Worm (Caenorhabditis elegans) whole organism, L4 larva: ENCODE measurements around the gene twk-22.
A peak's percentile ranks its signal among the peaks of the same experiment; 100 is the strongest.

Experiments used
- D1046.2 ChIP-seq: fragments of 200-800 bp; sonication (Bioruptor generic); IDR thresholded peaks from 2 replicates; pipeline ENCODE4 v1.3.6; 2022; ENCODE audit warnings: missing genetic modification characterization, missing compliant biosample characterization
- F26F4.8 ChIP-seq: fragments of 200-800 bp; sonication (Bioruptor generic); conservative IDR thresholded peaks from 2 replicates; pipeline ENCODE4 v1.3.6; 2022; ENCODE audit warnings: missing genetic modification characterization, missing compliant biosample characterization
- F49E8.2 ChIP-seq: sonication (generic microtip); optimal IDR thresholded peaks from 2 replicates; lab custom pipeline; 2016; ENCODE audit warnings: missing compliant biosample characterization, mild to moderate bottlenecking, missing genetic modification characterization, borderline replicate concordance
- T20F7.1 ChIP-seq: fragments of 200-800 bp; sonication (Bioruptor generic); optimal IDR thresholded peaks from 2 replicates; lab custom pipeline; 2018; ENCODE audit warnings: mild to moderate bottlenecking, missing genetic modification characterization, missing compliant biosample characterization
- Y48G9A.11 ChIP-seq: fragments of 200-800 bp; sonication (Bioruptor generic); IDR thresholded peaks from 2 replicates; pipeline ENCODE4 v1.3.6; 2022; ENCODE audit warnings: missing genetic modification reagents, missing genetic modification characterization, missing compliant biosample characterization
- Y5F2A.4 ChIP-seq: fragments of 200-800 bp; sonication (Bioruptor generic); optimal IDR thresholded peaks from 2 replicates; lab custom pipeline; 2018; ENCODE audit warnings: mild to moderate bottlenecking, missing genetic modification characterization, missing compliant biosample characterization
- Y75B8A.6 ChIP-seq: fragments of 200-800 bp; sonication (Bioruptor generic); IDR thresholded peaks from 2 replicates; pipeline ENCODE4 v1.3.6; 2022; ENCODE audit warnings: missing genetic modification reagents, missing genetic modification characterization, missing compliant biosample characterization
- ZK337.2 ChIP-seq: fragments of 200-800 bp; sonication (Bioruptor generic); IDR thresholded peaks from 2 replicates; pipeline ENCODE4 v1.3.6; 2022; ENCODE audit warnings: missing genetic modification reagents, missing genetic modification characterization, missing compliant biosample characterization
- ZK546.5 ChIP-seq, 2 experiments: sonication (generic microtip); optimal IDR thresholded peaks; 2 replicates each; lab custom pipeline; 2017; ENCODE audit warnings: missing biosample characterization in 2 of 2, missing genetic modification characterization in 2 of 2
- ama-1 ChIP-seq: fragments of 150-350 bp; optimal IDR thresholded peaks from 2 replicates; lab custom pipeline; 2014; ENCODE audit warnings: inconsistent platforms, mixed read lengths
- ceh-20 ChIP-seq: fragments of 200-800 bp; sonication (Bioruptor generic); IDR thresholded peaks from 2 replicates; pipeline ENCODE4 v1.3.6; 2022; ENCODE audit warnings: missing genetic modification reagents, missing genetic modification characterization, missing compliant biosample characterization
- ceh-28 ChIP-seq: fragments of 150-350 bp; optimal IDR thresholded peaks from 2 replicates; lab custom pipeline; 2014; ENCODE audit warnings: missing biosample characterization, missing genetic modification reagents, missing genetic modification characterization
- ceh-32 ChIP-seq: sonication (generic microtip); optimal IDR thresholded peaks from 2 replicates; lab custom pipeline; 2016; ENCODE audit warnings: mild to moderate bottlenecking, missing genetic modification characterization, missing compliant biosample characterization; ENCODE audit not compliant: poor library complexity
- ceh-44 ChIP-seq: fragments of 200-800 bp; sonication (Bioruptor generic); IDR thresholded peaks from 2 replicates; pipeline ENCODE4 v1.3.6; 2022; ENCODE audit warnings: missing genetic modification reagents, missing genetic modification characterization, missing compliant biosample characterization
- ctbp-1 ChIP-seq: fragments of 200-800 bp; sonication (Bioruptor generic); IDR thresholded peaks from 2 replicates; pipeline ENCODE4 v1.3.6; 2022; ENCODE audit warnings: missing genetic modification reagents, missing genetic modification characterization, missing compliant biosample characterization
- daf-12 ChIP-seq: fragments of 150-350 bp; optimal IDR thresholded peaks from 2 replicates; lab custom pipeline; 2014; ENCODE audit warnings: missing biosample characterization, missing genetic modification reagents, missing genetic modification characterization
- daf-19 ChIP-seq: fragments of 200-800 bp; sonication (Bioruptor generic); conservative IDR thresholded peaks from 2 replicates; pipeline ENCODE4 v1.3.6; 2022; ENCODE audit warnings: missing genetic modification characterization, missing compliant biosample characterization
- dmd-9 ChIP-seq: fragments of 200-800 bp; sonication (Bioruptor generic); IDR thresholded peaks from 2 replicates; pipeline ENCODE4 v1.3.6; 2022; ENCODE audit warnings: missing genetic modification reagents, missing genetic modification characterization, missing compliant biosample characterization
- dpl-1 ChIP-seq: fragments of 150-350 bp; optimal IDR thresholded peaks from 2 replicates; lab custom pipeline; 2014; ENCODE audit warnings: missing biosample characterization, missing genetic modification reagents, missing genetic modification characterization
- duxl-1 ChIP-seq: sonication (generic microtip); optimal IDR thresholded peaks from 2 replicates; lab custom pipeline; 2016; ENCODE audit warnings: mild to moderate bottlenecking, missing genetic modification characterization, moderate library complexity, missing compliant biosample characterization; ENCODE audit not compliant: poor library complexity
- egl-27 ChIP-seq: sonication (generic microtip); optimal IDR thresholded peaks from 3 replicates; lab custom pipeline; 2017; ENCODE audit warnings: missing biosample characterization, missing genetic modification reagents, missing genetic modification characterization
- egl-43 ChIP-seq: fragments of 200-800 bp; sonication (Bioruptor generic); IDR thresholded peaks from 2 replicates; pipeline ENCODE4 v1.3.6; 2022; ENCODE audit warnings: missing genetic modification reagents, missing genetic modification characterization, missing compliant biosample characterization
- fos-1 ChIP-seq: fragments of 150-350 bp; optimal IDR thresholded peaks from 2 replicates; lab custom pipeline; 2014; ENCODE audit warnings: missing biosample characterization, missing genetic modification characterization
- hif-1 ChIP-seq, 2 experiments: sonication (generic microtip); optimal IDR thresholded peaks; 2 replicates each; lab custom pipeline; 2016 to 2017; ENCODE audit warnings: missing compliant biosample characterization in 2 of 2, missing genetic modification characterization in 2 of 2, missing genetic modification reagents in 2 of 2, missing genotype in 2 of 2, mild to moderate bottlenecking in 1 of 2
- hlh-11 ChIP-seq: fragments of 200-800 bp; sonication (Bioruptor generic); optimal IDR thresholded peaks from 2 replicates; lab custom pipeline; 2018; ENCODE audit warnings: mild to moderate bottlenecking, missing genetic modification characterization, missing compliant biosample characterization
- hmg-1.1 ChIP-seq: fragments of 200-800 bp; sonication (Bioruptor generic); IDR thresholded peaks from 2 replicates; pipeline ENCODE4 v1.3.6; 2022; ENCODE audit warnings: missing genetic modification reagents, missing genetic modification characterization, missing compliant biosample characterization
- jun-1 ChIP-seq: fragments of 150-350 bp; optimal IDR thresholded peaks from 2 replicates; lab custom pipeline; 2014; ENCODE audit warnings: missing biosample characterization, missing genetic modification reagents, missing genetic modification characterization
- lin-1 ChIP-seq: fragments of 200-800 bp; sonication (Bioruptor generic); IDR thresholded peaks from 2 replicates; pipeline ENCODE4 v1.3.6; 2022; ENCODE audit warnings: missing genetic modification reagents, missing genetic modification characterization, missing compliant biosample characterization
- lin-15B ChIP-seq: fragments of 150-350 bp; sonication (generic microtip); optimal IDR thresholded peaks from 3 replicates; lab custom pipeline; 2014; ENCODE audit warnings: missing biosample characterization, missing genetic modification characterization
- lin-38 ChIP-seq: fragments of 200-800 bp; sonication (Bioruptor generic); IDR thresholded peaks from 2 replicates; pipeline ENCODE4 v1.3.6; 2022; ENCODE audit warnings: missing genetic modification reagents, missing genetic modification characterization, missing compliant biosample characterization
- lin-39 ChIP-seq: fragments of 150-350 bp; optimal IDR thresholded peaks from 2 replicates; lab custom pipeline; 2014; ENCODE audit warnings: missing biosample characterization, missing genetic modification reagents, missing genetic modification characterization
- madf-5 ChIP-seq, 2 experiments: fragments of 200-800 bp; sonication (Bioruptor generic); IDR thresholded peaks; 2 replicates each; pipeline ENCODE4 v1.3.6; 2022; ENCODE audit warnings: missing compliant biosample characterization in 2 of 2, missing genetic modification characterization in 2 of 2
- madf-9 ChIP-seq: fragments of 200-800 bp; sonication (Bioruptor generic); conservative IDR thresholded peaks from 2 replicates; pipeline ENCODE4 v1.3.6; 2022; ENCODE audit warnings: missing genetic modification reagents, missing genetic modification characterization, missing compliant biosample characterization
- mep-1 ChIP-seq: fragments of 150-350 bp; sonication (generic microtip); optimal IDR thresholded peaks from 3 replicates; lab custom pipeline; 2014; ENCODE audit warnings: missing biosample characterization, missing genetic modification characterization
- mes-2 ChIP-seq: sonication (generic microtip); optimal IDR thresholded peaks from 2 replicates; lab custom pipeline; 2016; ENCODE audit warnings: missing genotype, mild to moderate bottlenecking, missing genetic modification characterization, missing compliant biosample characterization; ENCODE audit not compliant: poor library complexity, severe bottlenecking
- nhr-25 ChIP-seq: sonication (generic microtip); optimal IDR thresholded peaks from 2 replicates; lab custom pipeline; 2017; ENCODE audit warnings: missing genetic modification characterization, mild to moderate bottlenecking, missing compliant biosample characterization, antibody characterized with exemption, moderate library complexity, borderline replicate concordance; ENCODE audit not compliant: insufficient read depth
- nhr-28 ChIP-seq: fragments of 150-350 bp; optimal IDR thresholded peaks from 2 replicates; lab custom pipeline; 2014; ENCODE audit warnings: missing biosample characterization, missing genetic modification characterization
- nhr-41 ChIP-seq: fragments of 200-800 bp; sonication (Bioruptor generic); IDR thresholded peaks from 2 replicates; pipeline ENCODE4 v1.3.6; 2022; ENCODE audit warnings: missing genetic modification reagents, missing genetic modification characterization, missing compliant biosample characterization
- nhr-42 ChIP-seq: fragments of 200-800 bp; sonication (Bioruptor generic); IDR thresholded peaks from 2 replicates; pipeline ENCODE4 v1.3.6; 2022; ENCODE audit warnings: missing genetic modification characterization, missing compliant biosample characterization
- nhr-76 ChIP-seq: fragments of 150-350 bp; optimal IDR thresholded peaks from 2 replicates; lab custom pipeline; 2014; ENCODE audit warnings: missing biosample characterization, missing genetic modification characterization
- saeg-2 ChIP-seq: fragments of 200-800 bp; sonication (Bioruptor generic); IDR thresholded peaks from 2 replicates; pipeline ENCODE4 v1.3.6; 2022; ENCODE audit warnings: missing genetic modification reagents, missing genetic modification characterization, missing compliant biosample characterization
- set-16 ChIP-seq: fragments of 200-800 bp; sonication (Bioruptor generic); IDR thresholded peaks from 2 replicates; pipeline ENCODE4 v1.3.6; 2022; ENCODE audit warnings: missing genetic modification reagents, missing genetic modification characterization, missing compliant biosample characterization
- snpc-4 ChIP-seq: fragments of 150-350 bp; optimal IDR thresholded peaks from 2 replicates; lab custom pipeline; 2014; ENCODE audit warnings: missing biosample characterization, missing genetic modification characterization
- tra-1 ChIP-seq: fragments of 200-800 bp; sonication (Bioruptor generic); IDR thresholded peaks from 2 replicates; pipeline ENCODE4 v1.3.6; 2022; ENCODE audit warnings: missing genetic modification reagents, missing genetic modification characterization, missing compliant biosample characterization
- unc-62 ChIP-seq, 3 experiments: fragments of 150-350 bp in 1 of 3; sonication (generic microtip); optimal IDR thresholded peaks in 2 of 3; peaks in 1 of 3; 1 replicate in 1 of 3; 2 replicates in 2 of 3; lab custom pipeline; 2014 to 2017; ENCODE audit warnings: missing biosample characterization in 3 of 3, missing genetic modification characterization in 3 of 3, missing genetic modification reagents in 3 of 3, missing genotype in 1 of 3
- vab-7 ChIP-seq: fragments of 200-800 bp; sonication (Bioruptor generic); IDR thresholded peaks from 2 replicates; pipeline ENCODE4 v1.3.6; 2022; ENCODE audit warnings: missing genetic modification reagents, missing genetic modification characterization, missing compliant biosample characterization
- zfp-2 ChIP-seq: sonication (generic microtip); optimal IDR thresholded peaks from 2 replicates; lab custom pipeline; 2016; ENCODE audit warnings: mild to moderate bottlenecking, missing genetic modification characterization, missing compliant biosample characterization
- zfp-3 ChIP-seq: fragments of 200-800 bp; sonication (Bioruptor generic); conservative IDR thresholded peaks from 2 replicates; pipeline ENCODE4 v1.3.6; 2022; ENCODE audit warnings: missing genetic modification reagents, missing genetic modification characterization, missing compliant biosample characterization
- zip-11 ChIP-seq: fragments of 200-800 bp; sonication (Bioruptor generic); IDR thresholded peaks from 2 replicates; pipeline ENCODE4 v1.3.6; 2022; ENCODE audit warnings: missing genetic modification characterization, missing compliant biosample characterization
- ztf-7 ChIP-seq: fragments of 150-350 bp; optimal IDR thresholded peaks from 2 replicates; lab custom pipeline; 2014; ENCODE audit warnings: missing biosample characterization, missing genetic modification characterization

The twk-22 gene

DNA sequence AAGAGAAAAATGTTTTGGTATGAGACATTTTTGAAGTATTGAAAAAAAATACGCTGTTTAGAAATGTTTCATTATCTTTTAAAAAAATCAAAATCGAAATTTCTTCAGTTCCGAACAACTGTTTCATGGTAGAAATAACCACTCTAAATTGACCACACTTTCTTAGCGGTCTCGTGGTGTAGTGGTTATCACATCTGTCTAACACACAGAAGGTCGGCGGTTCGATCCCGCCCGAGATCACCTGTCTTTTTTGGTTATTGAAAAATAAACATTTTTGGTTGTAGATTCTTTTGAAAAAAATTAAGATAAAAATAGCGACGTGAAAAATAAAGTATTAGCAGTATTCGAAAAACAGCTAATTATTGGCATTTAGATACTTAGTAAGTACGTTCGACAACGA lies 5.8 kb upstream of the twk-22 start (continued):
- TF ChIP-seq lin-38 (peak; percentile 74), nhr-76 (tag; lab: Kevin White, UChicago) (no peak), fos-1 (tag; lab: Kevin White, UChicago) (no peak), nhr-42 (GFP tag; lab: Robert Waterston, UW) (no peak), zip-11 (no peak), mep-1 (tag; lab: Kevin White, UChicago) (no peak), ceh-28 (no peak), hlh-11 (peak; percentile 54), ceh-32 (tag; lab: Kevin White, UChicago) (no peak), nhr-28 (tag; lab: Kevin White, UChicago) (peak; percentile 12), vab-7 (GFP tag; lab: Robert Waterston, UW) (peak; percentile 70; the same call in 1 of the 2 replicates), daf-12 (tag; lab: Kevin White, UChicago) (no peak), tra-1 (GFP tag; lab: Robert Waterston, UW) (no peak), ztf-7 (tag; lab: Kevin White, UChicago) (peak; percentile 44), D1046.2 (GFP tag; lab: Robert Waterston, UW) (no peak), ZK337.2 (GFP tag; lab: Robert Waterston, UW) (no peak), dmd-9 (GFP tag; lab: Robert Waterston, UW) (no peak), ceh-20 (GFP tag; lab: Robert Waterston, UW) (0 out of 2 replicates have a peak, but pooled peaks have one; percentile 25), Y5F2A.4 (GFP tag; lab: Kevin White, UChicago) (no peak), unc-62 (GFP tag; optimal IDR thresholded peaks at IDR 0.05 in 1 of 2; lab: Kevin White, UChicago) (no peak), unc-62 (tag; optimal IDR thresholded peaks at IDR 0.05; lab: Kevin White, UChicago) (no peak), ZK546.5 (tag; optimal IDR thresholded peaks at IDR 0.05; lab: Kevin White, UChicago) (no peak), F49E8.2 (peak; percentile 25), saeg-2 (GFP tag; lab: Robert Waterston, UW) (no peak), Y48G9A.11 (GFP tag; lab: Robert Waterston, UW) (peak; percentile 59; the same call in 1 of the 2 replicates), Y75B8A.6 (no peak), duxl-1 (tag; lab: Kevin White, UChicago) (no peak), madf-9 (peak; percentile 58; the same call in 1 of the 2 replicates), lin-39 (tag; lab: Kevin White, UChicago) (no peak), ceh-44 (GFP tag; lab: Robert Waterston, UW) (peak; percentile 34; the same call in 1 of the 2 replicates), jun-1 (tag; lab: Kevin White, UChicago) (no peak), snpc-4 (tag; lab: Kevin White, UChicago) (no peak), dpl-1 (GFP tag; lab: Kevin White, UChicago) (peak; percentile 5), hif-1 (tag; optimal IDR thresholded peaks at IDR 0.05; lab: Kevin White, UChicago) (no peak), nhr-41 (GFP tag; lab: Robert Waterston, UW) (0 out of 2 replicates have a peak, but pooled peaks have one; percentile 23), egl-43 (peak; percentile 73), ama-1 (lab: Kevin White, UChicago) (no peak), set-16 (no peak), hmg-1.1 (GFP tag; lab: Robert Waterston, UW) (peak; percentile 56), ctbp-1 (GFP tag; lab: Robert Waterston, UW) (peak; percentile 60; the same call in 1 of the 2 replicates), zfp-2 (tag; lab: Kevin White, UChicago) (no peak), T20F7.1 (GFP tag; lab: Kevin White, UChicago) (no peak), F26F4.8 (GFP tag; lab: Robert Waterston, UW) (0 out of 2 replicates have a peak, but pooled peaks have one; percentile 28), lin-15B (no peak), lin-1 (GFP tag; lab: Robert Waterston, UW) (0 out of 2 replicates have a peak, but pooled peaks have one; percentile 47), mes-2 (tag; lab: Kevin White, UChicago) (peak; percentile 63), nhr-25 (no peak), egl-27 (tag; lab: Kevin White, UChicago) (no peak), zfp-3 (peak; percentile 45; the same call in 1 of the 2 replicates), daf-19 (no peak), madf-5 (GFP tag; IDR thresholded peaks at IDR 0.05; lab: Robert Waterston, UW) (no peak)
